Worm (Caenorhabditis elegans) whole organism, L2 larva: ENCODE results near the gene C48B4.6.

Experiments
- C34F6.9 ChIP-seq: fragments of 150-350 bp; optimal IDR thresholded peaks from 2 replicates; lab custom pipeline; 2014; ENCODE audit warnings: missing biosample characterization, missing genetic modification characterization
- R02D3.7 ChIP-seq: fragments of 150-350 bp; optimal IDR thresholded peaks from 2 replicates; lab custom pipeline; 2014; ENCODE audit warnings: missing biosample characterization, missing genetic modification characterization
- Y55F3AM.14 ChIP-seq: fragments of 200-800 bp; sonication (Bioruptor generic); optimal IDR thresholded peaks from 2 replicates; lab custom pipeline; 2018; ENCODE audit warnings: mild to moderate bottlenecking, missing genetic modification characterization, missing compliant biosample characterization
- ZK546.5 ChIP-seq: sonication (generic microtip); optimal IDR thresholded peaks from 2 replicates; lab custom pipeline; 2017; ENCODE audit warnings: missing biosample characterization, missing genetic modification characterization
- blmp-1 ChIP-seq: sonication (generic microtip); optimal IDR thresholded peaks from 2 replicates; lab custom pipeline; 2017; ENCODE audit warnings: missing genetic modification characterization, mild to moderate bottlenecking, missing compliant biosample characterization, antibody characterized with exemption, moderate library complexity; ENCODE audit not compliant: insufficient read depth
- ceh-82 ChIP-seq: fragments of 150-350 bp; optimal IDR thresholded peaks from 2 replicates; lab custom pipeline; 2014; ENCODE audit warnings: missing biosample characterization, missing genetic modification characterization
- crh-2 ChIP-seq: sonication (generic microtip); optimal IDR thresholded peaks from 2 replicates; lab custom pipeline; 2017; ENCODE audit warnings: missing biosample characterization, missing genetic modification characterization
- dmd-4 ChIP-seq: sonication (generic microtip); optimal IDR thresholded peaks from 2 replicates; lab custom pipeline; 2017; ENCODE audit warnings: missing biosample characterization, missing genetic modification characterization
- egl-27 ChIP-seq: sonication (generic microtip); optimal IDR thresholded peaks from 3 replicates; lab custom pipeline; 2017; ENCODE audit warnings: missing biosample characterization, missing genetic modification reagents, missing genetic modification characterization
- elt-1 ChIP-seq: fragments of 150-350 bp; optimal IDR thresholded peaks from 2 replicates; lab custom pipeline; 2014; ENCODE audit warnings: missing biosample characterization, missing genetic modification characterization
- elt-3 ChIP-seq: sonication (generic microtip); optimal IDR thresholded peaks from 2 replicates; lab custom pipeline; 2017; ENCODE audit warnings: missing biosample characterization, missing genetic modification characterization
- fos-1 ChIP-seq: fragments of 150-350 bp; optimal IDR thresholded peaks from 2 replicates; lab custom pipeline; 2014; ENCODE audit warnings: missing biosample characterization, missing genetic modification characterization
- gmeb-1 ChIP-seq: fragments of 150-350 bp; optimal IDR thresholded peaks from 2 replicates; lab custom pipeline; 2014; ENCODE audit warnings: missing biosample characterization, missing genetic modification characterization
- lin-11 ChIP-seq: fragments of 150-350 bp; sonication (generic microtip); optimal IDR thresholded peaks from 2 replicates; lab custom pipeline; 2014; ENCODE audit warnings: missing biosample characterization, missing genetic modification characterization, inconsistent platforms, mixed read lengths
- lin-13 ChIP-seq: fragments of 150-350 bp; optimal IDR thresholded peaks from 2 replicates; lab custom pipeline; 2014; ENCODE audit warnings: missing biosample characterization, missing genetic modification reagents, missing genetic modification characterization
- lsy-2 ChIP-seq, 2 experiments: fragments of 150-350 bp in 1 of 2; sonication (generic microtip) in 1 of 2; optimal IDR thresholded peaks; 2 replicates each; lab custom pipeline; 2014 to 2017; ENCODE audit warnings: missing biosample characterization in 2 of 2, missing genetic modification characterization in 2 of 2
- mdl-1 ChIP-seq, 2 experiments: fragments of 150-350 bp in 1 of 2; sonication (generic microtip) in 1 of 2; optimal IDR thresholded peaks; 2 replicates each; lab custom pipeline; 2017; ENCODE audit warnings: missing biosample characterization in 2 of 2, missing genetic modification characterization in 2 of 2
- nhr-11 ChIP-seq: fragments of 150-350 bp; optimal IDR thresholded peaks from 2 replicates; lab custom pipeline; 2014; ENCODE audit warnings: missing biosample characterization, missing genetic modification characterization
- nhr-12 ChIP-seq: fragments of 150-350 bp; optimal IDR thresholded peaks from 2 replicates; lab custom pipeline; 2014; ENCODE audit warnings: missing biosample characterization, missing genetic modification characterization
- nhr-129 ChIP-seq: fragments of 150-350 bp; optimal IDR thresholded peaks from 2 replicates; lab custom pipeline; 2014; ENCODE audit warnings: missing biosample characterization, missing genetic modification characterization
- nhr-237 ChIP-seq: fragments of 150-350 bp; optimal IDR thresholded peaks from 2 replicates; lab custom pipeline; 2014; ENCODE audit warnings: missing biosample characterization, missing genetic modification characterization
- nhr-6 ChIP-seq: fragments of 150-350 bp; optimal IDR thresholded peaks from 2 replicates; lab custom pipeline; 2014; ENCODE audit warnings: missing biosample characterization, missing genetic modification characterization
- nhr-77 ChIP-seq: fragments of 150-350 bp; optimal IDR thresholded peaks from 2 replicates; lab custom pipeline; 2014; ENCODE audit warnings: missing biosample characterization, missing genetic modification characterization
- sem-4 ChIP-seq: fragments of 150-350 bp; optimal IDR thresholded peaks from 2 replicates; lab custom pipeline; 2014; ENCODE audit warnings: missing biosample characterization, missing genetic modification reagents, missing genetic modification characterization
- skn-1 ChIP-seq: sonication (generic microtip); optimal IDR thresholded peaks from 2 replicates; lab custom pipeline; 2017; ENCODE audit warnings: missing biosample characterization, missing genetic modification characterization
- sma-3 ChIP-seq: sonication (generic microtip); optimal IDR thresholded peaks from 2 replicates; lab custom pipeline; 2016; ENCODE audit warnings: missing genetic modification reagents, missing genetic modification characterization, missing compliant biosample characterization
- sma-9 ChIP-seq, 2 experiments: fragments of 150-350 bp in 1 of 2; sonication (generic microtip) in 1 of 2; optimal IDR thresholded peaks; 2 replicates each; lab custom pipeline; 2014 to 2016; ENCODE audit warnings: missing genetic modification characterization in 2 of 2, mild to moderate bottlenecking in 1 of 2, missing biosample characterization in 1 of 2, missing compliant biosample characterization in 1 of 2, missing genetic modification reagents in 1 of 2, moderate library complexity in 1 of 2
- snpc-4 ChIP-seq: fragments of 150-350 bp; optimal IDR thresholded peaks from 2 replicates; lab custom pipeline; 2014; ENCODE audit warnings: missing biosample characterization, missing genetic modification characterization
- unc-55 ChIP-seq: fragments of 150-350 bp; sonication (generic microtip); optimal IDR thresholded peaks from 3 replicates; lab custom pipeline; 2014; ENCODE audit warnings: missing biosample characterization, missing genetic modification reagents, missing genetic modification characterization
- unc-62 ChIP-seq: fragments of 150-350 bp; optimal IDR thresholded peaks from 2 replicates; lab custom pipeline; 2014; ENCODE audit warnings: missing biosample characterization, missing genetic modification reagents, missing genetic modification characterization
- ztf-1 ChIP-seq: fragments of 200-800 bp; sonication (Bioruptor generic); conservative IDR thresholded peaks from 2 replicates; pipeline ENCODE4 v1.3.6; 2022; ENCODE audit warnings: missing genetic modification characterization, missing compliant biosample characterization
- ztf-4 ChIP-seq: fragments of 150-350 bp; optimal IDR thresholded peaks from 2 replicates; lab custom pipeline; 2014; ENCODE audit warnings: missing biosample characterization, missing genetic modification characterization

The C48B4.6 gene

DNA sequence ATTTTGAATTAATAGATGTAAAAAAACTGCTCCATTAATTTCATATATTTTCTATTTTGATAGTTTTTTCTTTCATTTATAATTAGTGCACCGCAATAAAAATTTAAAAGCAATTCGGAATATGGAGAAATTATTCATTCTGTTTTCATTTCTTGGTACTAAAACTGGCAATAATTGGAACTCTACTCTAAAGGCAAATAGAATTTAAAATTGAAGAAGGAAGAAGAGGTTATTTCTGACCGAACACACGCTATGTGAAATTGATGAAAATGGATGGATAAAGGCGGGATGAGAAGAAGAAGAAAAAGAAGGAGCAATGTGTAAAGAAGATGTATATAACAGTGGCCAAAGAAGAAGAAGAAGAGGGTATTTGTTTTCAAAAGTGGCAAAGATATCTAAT, 24.9 kb upstream of the C48B4.6 start:
- TF ChIP-seq C34F6.9 (tag; lab: Kevin White, UChicago) (peak; percentile 42), ztf-4 (tag; lab: Kevin White, UChicago) (no peak), dmd-4 (tag; lab: Kevin White, UChicago) (no peak), ZK546.5 (tag; lab: Kevin White, UChicago) (no peak), egl-27 (tag; lab: Kevin White, UChicago) (no peak)

DNA sequence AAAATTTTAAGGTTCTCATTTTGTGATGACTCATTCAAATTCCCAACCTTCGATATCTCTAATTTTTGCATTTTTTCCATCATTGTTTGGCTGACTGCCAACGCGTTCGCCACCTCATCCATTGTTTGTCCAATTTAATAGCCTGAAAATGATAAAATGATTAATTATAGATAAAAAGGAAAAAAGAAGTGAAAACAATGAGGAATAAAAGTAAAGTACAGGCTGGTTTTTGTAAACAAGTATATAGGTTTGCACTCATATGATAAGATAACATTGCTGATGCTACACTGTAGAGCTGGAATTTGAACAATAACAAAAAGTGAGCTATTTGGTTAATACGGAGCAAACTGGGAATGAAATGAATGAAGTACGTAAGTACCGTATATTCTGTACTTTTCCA, 23.9 kb upstream of the C48B4.6 start, which contains the start of gene C48B4.3:
TSS of gene C48B4.3 (minus strand) at position 149 of the 400 bp plus-strand sequence.
- TF ChIP-seq fos-1 (peak; percentile 5), mdl-1 (tag; optimal IDR thresholded peaks at IDR 0.05; lab: Kevin White, UChicago) (no peak)
- TF ChIP-seq, all 48 proteins: peak for 1

DNA sequence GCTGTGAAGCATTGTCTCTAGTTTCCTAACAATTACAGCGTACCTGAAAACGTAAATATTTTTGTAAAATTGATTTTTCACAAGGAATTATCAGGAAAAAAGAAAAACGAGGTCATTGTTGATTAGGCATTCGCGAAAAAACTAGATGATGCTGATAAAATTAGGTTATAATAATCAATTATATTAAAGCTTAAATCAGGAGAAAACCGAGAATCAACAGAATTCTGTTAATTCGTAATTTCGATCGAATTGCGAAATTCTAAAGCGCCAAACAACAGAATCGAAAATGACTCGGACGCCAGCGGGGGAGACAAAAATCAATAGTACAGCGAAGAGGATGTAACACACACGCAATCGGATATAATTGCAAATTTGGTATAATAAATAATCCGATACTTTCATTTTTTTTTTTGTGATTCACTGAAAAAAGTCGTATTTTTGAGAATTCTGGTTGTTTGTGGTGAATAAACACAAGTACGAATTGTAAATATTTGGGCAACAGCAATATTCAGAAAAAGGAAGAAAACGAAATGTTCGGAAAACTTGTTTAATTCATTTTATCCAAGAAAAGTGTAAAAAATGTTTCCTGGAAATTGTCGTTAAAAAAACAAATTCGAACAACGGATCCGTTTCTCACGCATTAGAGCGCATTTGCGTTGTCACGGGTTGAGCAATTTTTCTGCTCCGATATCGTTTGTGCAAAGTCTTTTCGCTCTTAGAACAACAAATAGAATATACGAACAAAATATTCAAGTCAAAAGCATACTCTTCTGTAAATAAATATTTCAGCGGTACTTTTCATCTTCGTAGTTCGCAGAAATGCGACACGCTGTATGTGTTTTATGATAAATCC, 21.9 kb upstream of the C48B4.6 start, which contains the start of gene ced-7:
TSS of gene ced-7 (minus strand) at position 51 of the 853 bp plus-strand sequence.
- TF ChIP-seq elt-1 (tag; lab: Kevin White, UChicago), result no peak
- TF ChIP-seq R02D3.7 (tag; lab: Kevin White, UChicago), result no peak
- TF ChIP-seq lin-13 (GFP tag; lab: Kevin White, UChicago), result peak; percentile 18
- no peak for TF ChIP-seq ceh-82
- TF ChIP-seq unc-55 (GFP tag; lab: Kevin White, UChicago), result peak; percentile 44
- no peak for TF ChIP-seq nhr-12
- no peak for TF ChIP-seq sma-3 (GFP tag; lab: Kevin White, UChicago)
- peak; percentile 60 for TF ChIP-seq nhr-129
- no peak for TF ChIP-seq nhr-77 (tag; lab: Kevin White, UChicago)
- TF ChIP-seq C34F6.9 (tag; lab: Kevin White, UChicago), result peak; percentile 75
- no peak for TF ChIP-seq sem-4 (tag; lab: Kevin White, UChicago)
- peak; percentile 22 for TF ChIP-seq crh-2 (tag; lab: Kevin White, UChicago)
- peak in 1 of 2 experiments; percentile 54 for TF ChIP-seq lsy-2 (tag; optimal IDR thresholded peaks at IDR 0.05; lab: Kevin White, UChicago)
- no peak for TF ChIP-seq egl-27 (tag; lab: Kevin White, UChicago)
- TF ChIP-seq nhr-11 (tag; lab: Kevin White, UChicago), result no peak
- no peak for TF ChIP-seq Y55F3AM.14
- TF ChIP-seq lin-11, result no peak
- no peak for TF ChIP-seq mdl-1 (tag; optimal IDR thresholded peaks at IDR 0.05; lab: Kevin White, UChicago)

DNA sequence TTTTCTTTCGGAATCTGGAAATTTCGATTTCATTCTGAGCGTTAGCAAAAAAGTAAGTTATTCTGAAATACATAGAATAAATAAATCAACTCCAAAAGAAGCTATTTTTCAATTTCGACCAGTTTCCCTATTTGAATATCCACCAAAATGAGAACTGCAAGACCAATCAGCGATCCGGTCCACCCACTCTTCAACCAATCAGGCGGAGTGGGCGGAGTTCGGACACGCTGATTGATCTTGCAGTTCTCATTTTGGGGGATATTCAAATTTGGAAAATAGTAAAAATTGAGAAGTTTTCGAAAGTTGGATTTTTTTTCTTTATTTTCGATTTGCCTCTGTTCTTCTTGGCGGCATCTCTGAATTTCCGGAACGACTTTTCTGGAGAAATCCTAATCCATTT, 12.5 kb upstream of the C48B4.6 start:
- TF ChIP-seq unc-62 (GFP tag; lab: Kevin White, UChicago), result no peak
- TF ChIP-seq unc-55 (GFP tag; lab: Kevin White, UChicago), result no peak
- no peak for TF ChIP-seq sma-9 (GFP tag; optimal IDR thresholded peaks at IDR 0.05; lab: Kevin White, UChicago)
- TF ChIP-seq sma-9 (tag; optimal IDR thresholded peaks at IDR 0.05; lab: Kevin White, UChicago), result no peak
- peak; percentile 72 for TF ChIP-seq gmeb-1 (tag; lab: Kevin White, UChicago)
- no peak for TF ChIP-seq nhr-237
- TF ChIP-seq lsy-2 (tag; optimal IDR thresholded peaks at IDR 0.05; lab: Kevin White, UChicago), result peak in 1 of 2 experiments; percentile 48
- no peak for TF ChIP-seq sem-4 (tag; lab: Kevin White, UChicago)
- no peak for TF ChIP-seq sma-3 (GFP tag; lab: Kevin White, UChicago)
- TF ChIP-seq mdl-1 (tag; optimal IDR thresholded peaks at IDR 0.05; lab: Kevin White, UChicago), result no peak
- TF ChIP-seq elt-3 (tag; lab: Kevin White, UChicago), result no peak

DNA sequence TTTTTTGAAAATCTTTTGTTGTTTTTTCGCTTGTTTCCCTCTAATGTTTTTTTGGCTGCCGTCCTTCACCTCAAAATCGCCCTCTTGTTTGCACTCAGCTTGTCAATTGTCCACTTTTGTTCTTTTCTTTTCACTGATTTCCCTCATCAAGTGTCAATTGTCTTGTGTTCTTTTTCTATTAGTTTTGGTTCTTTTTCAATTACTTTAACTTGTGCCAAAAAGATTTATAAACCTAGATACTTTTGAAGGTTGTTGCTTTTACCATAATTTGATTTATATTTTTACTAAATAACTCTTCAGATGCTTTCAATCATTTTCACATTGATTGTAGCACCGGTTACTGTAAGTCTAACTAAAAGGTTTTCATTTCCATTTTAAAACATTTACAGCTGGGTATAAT, 10.1 kb upstream of the C48B4.6 start, which contains the start of gene C48B4.13:
TSS of gene C48B4.13 (plus strand) at position 301 of the 400 bp plus-strand sequence.
- TF ChIP-seq lsy-2 (tag; optimal IDR thresholded peaks at IDR 0.05; lab: Kevin White, UChicago), result no peak
- TF ChIP-seq unc-55 (GFP tag; lab: Kevin White, UChicago), result no peak
- TF ChIP-seq sma-3 (GFP tag; lab: Kevin White, UChicago), result no peak
- TF ChIP-seq ztf-1 (GFP tag; lab: Robert Waterston, UW), result no peak
- TF ChIP-seq nhr-6, result no peak
- no peak for TF ChIP-seq blmp-1 (tag; lab: Kevin White, UChicago)
- no peak for TF ChIP-seq skn-1 (tag; lab: Kevin White, UChicago)
- no peak for TF ChIP-seq snpc-4 (tag; lab: Kevin White, UChicago)
- TF ChIP-seq, all 48 proteins: peak for 0
